Fruit fly (Drosophila melanogaster) whole organism: ENCODE results near the gene CG12355.

Experiments used
- CG8478 ChIP-seq: fragments of >200 bp; optimal IDR thresholded peaks from 2 replicates; lab custom pipeline; 2018; ENCODE audit warnings: inconsistent platforms
- Dll ChIP-seq: fragments of >200 bp; optimal IDR thresholded peaks from 2 replicates; lab custom pipeline; 2017
- EcR ChIP-seq, 2 experiments: fragments of >200 bp; optimal IDR thresholded peaks; 2 replicates each; lab custom pipeline; 2017; ENCODE audit warnings: missing biosample characterization in 2 of 2, missing genetic modification characterization in 2 of 2, missing genetic modification reagents in 2 of 2
- pan ChIP-seq: fragments of >200 bp; optimal IDR thresholded peaks from 2 replicates; lab custom pipeline; 2017
- psq ChIP-seq: fragments of >200 bp; optimal IDR thresholded peaks from 2 replicates; lab custom pipeline; 2017
- usp ChIP-seq: fragments of >200 bp; optimal IDR thresholded peaks from 2 replicates; lab custom pipeline; 2017; ENCODE audit warnings: missing biosample characterization, missing genetic modification characterization, mixed read lengths

Gene CG12355

DNA sequence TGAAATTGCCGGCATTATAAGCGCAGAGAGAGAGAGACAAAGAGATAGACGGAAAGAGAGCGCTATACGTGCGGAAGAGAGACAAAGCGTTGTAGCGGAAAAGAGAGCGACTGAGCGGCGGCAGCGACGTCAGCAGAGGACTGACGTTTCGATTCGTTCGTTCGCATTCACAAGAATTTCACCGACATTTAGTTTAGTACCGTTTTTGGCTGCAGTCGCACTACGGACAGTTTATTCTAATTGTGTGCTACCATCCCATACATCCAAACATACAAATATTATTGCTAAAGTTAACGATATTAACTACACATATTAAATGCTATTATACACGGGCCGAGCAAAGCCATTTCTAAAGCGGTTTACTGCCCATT lies 39.9 kb upstream of the CG12355 start, which contains the start of gene CrebA:
Gene CrebA (plus strand): TSS at position 168 of the 371 bp plus-strand sequence.
- TF ChIP-seq psq (lab: Kevin White, UChicago) (no peak), CG8478 (no peak), usp (GFP tag; lab: Kevin White, UChicago) (no peak), EcR (GFP tag; optimal IDR thresholded peaks at IDR 0.05; lab: Kevin White, UChicago) (no peak), Dll (lab: Kevin White, UChicago) (no peak), pan (lab: Kevin White, UChicago) (no peak)

- TF ChIP-seq CG8478 = no peak
- TF ChIP-seq pan (lab: Kevin White, UChicago) = peak; percentile 98
- TF ChIP-seq EcR (GFP tag; optimal IDR thresholded peaks at IDR 0.05; lab: Kevin White, UChicago) = peak in 1 of 2 experiments; percentile 12
Observed at dm6 chr3L:15534274-15535227, 39.2 kb upstream of the CG12355 start.

DNA sequence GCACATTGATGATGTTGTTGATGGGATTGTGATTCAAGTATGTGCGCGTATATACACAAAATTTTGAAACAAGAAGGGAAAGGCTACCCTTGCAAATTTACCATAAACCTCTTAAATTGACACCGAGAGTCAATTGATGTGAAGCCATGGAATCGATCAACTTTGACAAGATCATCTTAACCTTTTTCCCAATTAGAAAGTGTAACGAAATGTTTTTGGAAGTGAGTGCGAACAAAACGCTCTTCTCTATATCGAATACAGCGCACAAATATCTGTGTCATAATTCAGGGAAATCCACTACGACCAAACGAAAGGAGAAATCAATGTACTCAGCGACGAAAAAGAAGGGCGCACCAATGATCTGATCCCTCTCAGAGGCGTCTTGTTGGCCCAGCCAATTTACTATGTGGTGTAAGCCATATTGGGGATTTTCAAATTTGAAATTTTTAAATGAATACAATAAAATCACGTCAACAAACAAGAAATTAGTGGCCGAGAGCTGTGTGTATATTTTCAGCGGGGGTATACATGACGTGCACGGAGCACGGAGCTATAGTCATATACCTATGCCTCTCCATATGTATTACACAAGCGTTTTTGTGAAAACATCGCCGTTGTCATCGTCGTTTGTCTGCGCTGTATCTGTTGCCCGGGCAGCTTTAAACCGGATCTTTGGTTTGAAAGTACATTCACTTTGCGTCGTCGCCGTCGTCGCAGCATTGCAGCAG lies 38.2 kb upstream of the CG12355 start:
- TF ChIP-seq usp (GFP tag; lab: Kevin White, UChicago) (no peak), EcR (GFP tag; optimal IDR thresholded peaks at IDR 0.05; lab: Kevin White, UChicago) (no peak), psq (lab: Kevin White, UChicago) (no peak), Dll (lab: Kevin White, UChicago) (no peak)

DNA sequence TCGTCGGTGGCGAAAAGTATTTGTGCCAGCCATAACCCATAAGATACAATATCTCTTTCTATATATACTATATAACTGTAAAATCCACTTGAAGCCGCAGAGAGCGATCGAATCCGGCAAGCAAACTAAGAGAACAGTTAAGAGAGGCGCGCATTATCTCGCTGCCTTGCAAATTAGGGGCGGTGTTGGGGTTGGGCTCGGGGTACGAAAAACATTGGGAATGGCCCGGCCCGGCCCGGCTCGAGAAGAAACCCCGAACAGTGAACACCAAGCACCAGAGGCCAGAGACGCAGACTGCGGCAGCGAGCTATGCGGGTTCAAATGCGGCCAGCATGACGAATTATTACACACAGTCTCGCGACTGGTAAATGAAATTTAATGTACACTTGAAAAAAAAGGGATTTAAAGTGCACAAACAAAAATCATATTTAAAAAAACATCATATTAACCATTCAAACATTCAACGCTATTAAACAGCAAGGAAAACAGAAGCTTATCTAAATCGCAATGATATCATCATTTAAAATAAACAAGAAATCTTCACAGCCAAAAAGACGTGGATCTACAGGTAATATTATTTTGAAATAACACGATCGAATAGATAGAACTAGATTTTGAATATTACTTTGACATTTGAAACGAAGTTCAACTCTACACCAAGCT lies 37.1 kb upstream of the CG12355 start:
- TF ChIP-seq Dll (lab: Kevin White, UChicago) (no peak), EcR (GFP tag; optimal IDR thresholded peaks at IDR 0.05; lab: Kevin White, UChicago) (peak in 1 of 2 experiments; percentile 39)

dm6 chr3L:15531423-15532325 lies 36.3 kb upstream of the CG12355 start, which contains the start of gene CG43248:
TSS of gene CG43248 (minus strand) at chr3L:15531473.
- TF ChIP-seq CG8478 (no peak), psq (lab: Kevin White, UChicago) (no peak), EcR (GFP tag; optimal IDR thresholded peaks at IDR 0.05; lab: Kevin White, UChicago) (no peak), usp (GFP tag; lab: Kevin White, UChicago) (no peak), Dll (lab: Kevin White, UChicago) (no peak), pan (lab: Kevin White, UChicago) (no peak)

dm6 chr3L:15530638-15531225 lies 35.4 kb upstream of the CG12355 start:
- TF ChIP-seq EcR (GFP tag; optimal IDR thresholded peaks at IDR 0.05; lab: Kevin White, UChicago) (no peak), pan (lab: Kevin White, UChicago) (no peak), psq (lab: Kevin White, UChicago) (no peak), usp (GFP tag; lab: Kevin White, UChicago) (no peak), CG8478 (no peak), Dll (lab: Kevin White, UChicago) (no peak)

- TF ChIP-seq Dll (lab: Kevin White, UChicago) = no peak
- no peak for TF ChIP-seq pan (lab: Kevin White, UChicago)
Observed at dm6 chr3L:15530071-15530470, 34.7 kb upstream of the CG12355 start.

DNA sequence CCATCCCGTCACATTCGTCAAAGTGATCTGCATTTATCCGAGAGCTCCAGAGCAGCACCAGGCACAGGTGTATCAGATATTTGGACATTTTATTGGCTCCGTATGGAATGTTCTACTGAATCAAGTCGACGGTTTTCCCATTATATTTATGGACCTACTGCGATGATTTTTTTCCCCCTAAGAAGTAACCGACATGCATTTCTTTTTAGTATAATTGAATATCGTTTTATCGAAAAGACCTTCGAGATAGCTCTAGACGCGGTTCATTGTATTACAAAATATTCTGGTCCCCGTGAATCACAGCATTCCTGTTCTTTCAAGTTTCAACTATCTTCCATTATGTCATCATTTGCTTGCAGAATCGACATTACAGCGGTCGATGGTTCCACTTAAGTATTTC lies 33.8 kb upstream of the CG12355 start, which contains the start of gene obst-H:
Gene obst-H (minus strand): TSS at position 101 of the 400 bp plus-strand sequence.
- no peak for TF ChIP-seq CG8478
- TF ChIP-seq Dll (lab: Kevin White, UChicago) = no peak
- TF ChIP-seq psq (lab: Kevin White, UChicago) = no peak
- TF ChIP-seq EcR (GFP tag; optimal IDR thresholded peaks at IDR 0.05; lab: Kevin White, UChicago) = no peak
- no peak for TF ChIP-seq pan (lab: Kevin White, UChicago)
- TF ChIP-seq usp (GFP tag; lab: Kevin White, UChicago) = no peak

dm6 chr3L:15528096-15528495 lies 32.7 kb upstream of the CG12355 start, which contains the start of gene CG42728:
TSS of gene CG42728 (minus strand) at chr3L:15528196.
- TF ChIP-seq CG8478 (no peak), pan (lab: Kevin White, UChicago) (no peak), usp (GFP tag; lab: Kevin White, UChicago) (no peak), psq (lab: Kevin White, UChicago) (no peak), EcR (GFP tag; optimal IDR thresholded peaks at IDR 0.05; lab: Kevin White, UChicago) (no peak), Dll (lab: Kevin White, UChicago) (no peak)

dm6 chr3L:15527416-15527815 lies 32.1 kb upstream of the CG12355 start, which contains the start of gene CG42729:
TSS of gene CG42729 (minus strand) at chr3L:15527516.
- TF ChIP-seq pan (lab: Kevin White, UChicago) = no peak
- TF ChIP-seq Dll (lab: Kevin White, UChicago) = no peak
- TF ChIP-seq EcR (GFP tag; optimal IDR thresholded peaks at IDR 0.05; lab: Kevin White, UChicago) = no peak
- TF ChIP-seq CG8478 = no peak
- no peak for TF ChIP-seq usp (GFP tag; lab: Kevin White, UChicago)
- no peak for TF ChIP-seq psq (lab: Kevin White, UChicago)
